Worm (Caenorhabditis elegans) whole organism, L2 larva: ENCODE measurements around the gene Y4C6B.7.
"Not testable (repeated sequence)": the region's sequence is repeated elsewhere in the genome, so short reads cannot be mapped to it uniquely, and the experiment has no call there.

ENCODE experiments used
- C34F6.9 ChIP-seq: fragments of 150-350 bp; optimal IDR thresholded peaks from 2 replicates; lab custom pipeline; 2014; ENCODE audit warnings: missing biosample characterization, missing genetic modification characterization
- F13H6.1 ChIP-seq: sonication (generic microtip); optimal IDR thresholded peaks from 2 replicates; lab custom pipeline; 2016; ENCODE audit warnings: missing genetic modification characterization, missing compliant biosample characterization
- R02D3.7 ChIP-seq: fragments of 150-350 bp; optimal IDR thresholded peaks from 2 replicates; lab custom pipeline; 2014; ENCODE audit warnings: missing biosample characterization, missing genetic modification characterization
- Y55F3AM.14 ChIP-seq: fragments of 200-800 bp; sonication (Bioruptor generic); optimal IDR thresholded peaks from 2 replicates; lab custom pipeline; 2018; ENCODE audit warnings: mild to moderate bottlenecking, missing genetic modification characterization, missing compliant biosample characterization
- ZK546.5 ChIP-seq: sonication (generic microtip); optimal IDR thresholded peaks from 2 replicates; lab custom pipeline; 2017; ENCODE audit warnings: missing biosample characterization, missing genetic modification characterization
- ama-1 ChIP-seq: fragments of 150-350 bp; optimal IDR thresholded peaks from 2 replicates; lab custom pipeline; 2018; ENCODE audit warnings: inconsistent platforms
- blmp-1 ChIP-seq: sonication (generic microtip); optimal IDR thresholded peaks from 2 replicates; lab custom pipeline; 2017; ENCODE audit warnings: missing genetic modification characterization, mild to moderate bottlenecking, missing compliant biosample characterization, antibody characterized with exemption, moderate library complexity; ENCODE audit not compliant: insufficient read depth
- ceh-82 ChIP-seq: fragments of 150-350 bp; optimal IDR thresholded peaks from 2 replicates; lab custom pipeline; 2014; ENCODE audit warnings: missing biosample characterization, missing genetic modification characterization
- dmd-4 ChIP-seq: sonication (generic microtip); optimal IDR thresholded peaks from 2 replicates; lab custom pipeline; 2017; ENCODE audit warnings: missing biosample characterization, missing genetic modification characterization
- egl-27 ChIP-seq: sonication (generic microtip); optimal IDR thresholded peaks from 3 replicates; lab custom pipeline; 2017; ENCODE audit warnings: missing biosample characterization, missing genetic modification reagents, missing genetic modification characterization
- elt-1 ChIP-seq: fragments of 150-350 bp; optimal IDR thresholded peaks from 2 replicates; lab custom pipeline; 2014; ENCODE audit warnings: missing biosample characterization, missing genetic modification characterization
- elt-3 ChIP-seq: sonication (generic microtip); optimal IDR thresholded peaks from 2 replicates; lab custom pipeline; 2017; ENCODE audit warnings: missing biosample characterization, missing genetic modification characterization
- fos-1 ChIP-seq: fragments of 150-350 bp; optimal IDR thresholded peaks from 2 replicates; lab custom pipeline; 2014; ENCODE audit warnings: missing biosample characterization, missing genetic modification characterization
- lin-11 ChIP-seq: fragments of 150-350 bp; sonication (generic microtip); optimal IDR thresholded peaks from 2 replicates; lab custom pipeline; 2014; ENCODE audit warnings: missing biosample characterization, missing genetic modification characterization, inconsistent platforms, mixed read lengths
- lin-39 ChIP-seq: fragments of 150-350 bp; optimal IDR thresholded peaks from 2 replicates; lab custom pipeline; 2014; ENCODE audit warnings: missing biosample characterization, missing genetic modification reagents, missing genetic modification characterization
- lsy-2 ChIP-seq, 2 experiments: fragments of 150-350 bp in 1 of 2; sonication (generic microtip) in 1 of 2; optimal IDR thresholded peaks; 2 replicates each; lab custom pipeline; 2014 to 2017; ENCODE audit warnings: missing biosample characterization in 2 of 2, missing genetic modification characterization in 2 of 2
- mab-5 ChIP-seq: fragments of 150-350 bp; optimal IDR thresholded peaks from 2 replicates; lab custom pipeline; 2014; ENCODE audit warnings: missing biosample characterization, missing genetic modification characterization
- mdl-1 ChIP-seq, 2 experiments: fragments of 150-350 bp in 1 of 2; sonication (generic microtip) in 1 of 2; optimal IDR thresholded peaks; 2 replicates each; lab custom pipeline; 2017; ENCODE audit warnings: missing biosample characterization in 2 of 2, missing genetic modification characterization in 2 of 2
- nhr-11 ChIP-seq: fragments of 150-350 bp; optimal IDR thresholded peaks from 2 replicates; lab custom pipeline; 2014; ENCODE audit warnings: missing biosample characterization, missing genetic modification characterization
- nhr-12 ChIP-seq: fragments of 150-350 bp; optimal IDR thresholded peaks from 2 replicates; lab custom pipeline; 2014; ENCODE audit warnings: missing biosample characterization, missing genetic modification characterization
- nhr-129 ChIP-seq: fragments of 150-350 bp; optimal IDR thresholded peaks from 2 replicates; lab custom pipeline; 2014; ENCODE audit warnings: missing biosample characterization, missing genetic modification characterization
- nhr-21 ChIP-seq: fragments of 150-350 bp; optimal IDR thresholded peaks from 2 replicates; lab custom pipeline; 2014; ENCODE audit warnings: missing biosample characterization, missing genetic modification characterization
- nhr-237 ChIP-seq: fragments of 150-350 bp; optimal IDR thresholded peaks from 2 replicates; lab custom pipeline; 2014; ENCODE audit warnings: missing biosample characterization, missing genetic modification characterization
- nhr-6 ChIP-seq: fragments of 150-350 bp; optimal IDR thresholded peaks from 2 replicates; lab custom pipeline; 2014; ENCODE audit warnings: missing biosample characterization, missing genetic modification characterization
- nhr-77 ChIP-seq: fragments of 150-350 bp; optimal IDR thresholded peaks from 2 replicates; lab custom pipeline; 2014; ENCODE audit warnings: missing biosample characterization, missing genetic modification characterization
- peb-1 ChIP-seq: fragments of 150-350 bp; optimal IDR thresholded peaks from 2 replicates; lab custom pipeline; 2014; ENCODE audit warnings: missing biosample characterization, missing genetic modification characterization
- sma-3 ChIP-seq: sonication (generic microtip); optimal IDR thresholded peaks from 2 replicates; lab custom pipeline; 2016; ENCODE audit warnings: missing genetic modification reagents, missing genetic modification characterization, missing compliant biosample characterization
- sma-9 ChIP-seq, 2 experiments: fragments of 150-350 bp in 1 of 2; sonication (generic microtip) in 1 of 2; optimal IDR thresholded peaks; 2 replicates each; lab custom pipeline; 2014 to 2016; ENCODE audit warnings: missing genetic modification characterization in 2 of 2, mild to moderate bottlenecking in 1 of 2, missing biosample characterization in 1 of 2, missing compliant biosample characterization in 1 of 2, missing genetic modification reagents in 1 of 2, moderate library complexity in 1 of 2
- snpc-4 ChIP-seq: fragments of 150-350 bp; optimal IDR thresholded peaks from 2 replicates; lab custom pipeline; 2014; ENCODE audit warnings: missing biosample characterization, missing genetic modification characterization
- unc-55 ChIP-seq: fragments of 150-350 bp; sonication (generic microtip); optimal IDR thresholded peaks from 3 replicates; lab custom pipeline; 2014; ENCODE audit warnings: missing biosample characterization, missing genetic modification reagents, missing genetic modification characterization
- zag-1 ChIP-seq: fragments of 150-350 bp; optimal IDR thresholded peaks from 2 replicates; lab custom pipeline; 2014; ENCODE audit warnings: missing biosample characterization, missing genetic modification characterization
- ztf-11 ChIP-seq: sonication (generic microtip); optimal IDR thresholded peaks from 2 replicates; lab custom pipeline; 2017; ENCODE audit warnings: missing biosample characterization, missing genetic modification characterization
- ztf-4 ChIP-seq: fragments of 150-350 bp; optimal IDR thresholded peaks from 2 replicates; lab custom pipeline; 2014; ENCODE audit warnings: missing biosample characterization, missing genetic modification characterization

Gene Y4C6B.7

DNA sequence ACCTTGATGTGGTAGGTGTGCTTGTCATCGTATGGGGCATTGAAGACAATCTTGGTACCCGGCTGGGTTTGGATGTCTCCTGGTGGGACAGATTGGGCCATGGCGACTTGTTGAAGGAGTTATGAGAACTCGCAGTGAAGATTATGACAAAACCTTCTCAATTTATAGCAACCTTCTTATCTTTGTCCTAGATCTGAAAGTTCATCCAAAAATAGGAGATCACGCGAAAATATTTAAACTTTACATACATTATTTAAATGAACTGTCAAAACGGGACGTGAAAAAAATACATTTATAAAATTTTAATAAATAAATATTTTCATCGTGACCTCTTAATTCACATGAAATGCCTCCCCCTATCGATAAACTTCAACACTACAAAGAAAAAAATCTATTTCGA lies 40.3 kb downstream of the Y4C6B.7 start, which contains the start of the genes msp-59 and ZK354.2:
Gene msp-59, minus strand, starts transcription at position 101 of the 400 bp plus-strand sequence.
Gene ZK354.2, plus strand, starts transcription at position 395 of the 400 bp plus-strand sequence.
- TF ChIP-seq nhr-11; sma-9 (GFP tag; optimal IDR thresholded peaks at IDR 0.05; lab: Kevin White, UChicago); sma-9 (tag; optimal IDR thresholded peaks at IDR 0.05; lab: Kevin White, UChicago); elt-1 (tag; lab: Kevin White, UChicago): not testable (repeated sequence)
- TF ChIP-seq, all 48 proteins: peak for 0; not testable (repeated sequence) for 48

DNA sequence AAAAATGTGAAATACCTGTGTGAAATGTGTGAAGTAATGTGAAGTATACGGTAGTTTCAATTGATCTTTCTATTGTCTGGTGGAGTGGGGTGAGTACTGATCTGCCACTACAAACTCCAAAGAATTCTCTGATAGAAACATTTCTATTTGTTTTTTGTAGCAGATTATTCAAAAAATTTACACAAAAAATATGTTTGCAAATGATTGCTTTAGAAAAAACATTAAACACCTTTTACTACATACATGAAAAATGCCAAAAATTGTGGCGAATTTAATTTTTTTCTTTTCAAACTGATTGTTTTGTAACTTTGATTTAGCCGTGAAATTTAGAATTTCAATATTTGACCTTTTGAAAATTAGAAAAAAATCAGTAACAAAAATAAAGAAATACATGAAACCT lies 43.5 kb downstream of the Y4C6B.7 start, which contains the start of gene ZK354.3:
Gene ZK354.3, plus strand, starts transcription at position 301 of the 400 bp plus-strand sequence.
- TF ChIP-seq nhr-21 (no peak), peb-1 (tag; lab: Kevin White, UChicago) (no peak), sma-3 (no peak)
- TF ChIP-seq, all 48 proteins: peak for 0

DNA sequence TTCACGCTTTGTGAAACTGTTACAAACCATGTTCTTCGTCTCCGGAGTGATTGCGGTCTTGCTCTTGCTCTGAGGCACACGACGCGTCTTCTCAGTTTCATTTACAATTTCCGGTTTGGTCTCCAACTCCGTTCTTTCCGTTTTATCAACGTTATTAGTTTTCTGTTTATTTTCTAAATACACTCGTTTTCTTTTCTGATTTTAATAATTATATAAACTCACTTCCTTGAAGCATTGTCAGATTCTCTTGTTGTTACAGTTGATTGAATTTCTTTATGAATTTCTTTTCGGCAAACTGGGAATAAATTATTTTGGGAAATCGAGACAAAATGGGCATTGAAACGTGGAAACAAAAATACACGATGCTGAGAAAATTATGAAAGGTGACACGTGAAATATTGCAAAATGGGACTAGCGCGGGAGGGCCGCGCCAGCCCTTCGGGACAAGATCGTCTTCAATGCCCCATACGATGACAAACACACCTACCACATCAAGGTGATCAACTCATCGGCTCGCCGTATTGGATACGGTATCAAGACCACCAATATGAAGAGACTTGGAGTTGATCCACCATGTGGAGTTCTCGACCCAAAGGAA lies 45.1 kb downstream of the Y4C6B.7 start, which contains the start of the genes ZK354.9 and msp-58:
Gene ZK354.9, minus strand, starts transcription at position 101 of the 598 bp plus-strand sequence.
Gene msp-58, plus strand, starts transcription at position 548 of the 598 bp plus-strand sequence.
- not testable (repeated sequence) for TF ChIP-seq ztf-4 (tag; lab: Kevin White, UChicago); mab-5 (tag; lab: Kevin White, UChicago); nhr-237
- TF ChIP-seq, all 48 proteins: peak for 0; not testable (repeated sequence) for 48

DNA sequence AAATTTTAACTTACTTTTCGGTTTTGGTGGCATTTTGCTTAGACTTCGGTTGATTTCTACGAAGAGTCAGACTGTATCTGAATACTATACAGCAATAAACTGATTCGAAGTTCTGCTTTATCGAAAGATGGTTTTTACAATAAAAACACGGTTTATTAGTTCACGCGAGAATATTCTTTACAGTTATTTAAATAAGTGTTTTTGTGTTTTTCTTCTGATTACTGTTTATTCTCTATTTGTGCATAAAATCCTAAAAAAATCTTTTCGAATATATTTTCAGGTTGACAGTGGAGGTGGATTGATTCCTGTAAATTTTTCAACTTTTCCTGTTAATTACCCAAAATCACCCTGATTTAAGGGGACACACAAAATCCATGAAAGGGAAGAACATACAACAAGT lies 47.2 kb downstream of the Y4C6B.7 start, which contains the start of gene ZK354.8:
Gene ZK354.8, minus strand, starts transcription at position 101 of the 400 bp plus-strand sequence.
- TF ChIP-seq Y55F3AM.14 (no peak), dmd-4 (tag; lab: Kevin White, UChicago) (no peak), ama-1 (no peak), R02D3.7 (tag; lab: Kevin White, UChicago) (no peak), ceh-82 (tag; lab: Kevin White, UChicago) (no peak), ztf-4 (tag; lab: Kevin White, UChicago) (no peak), fos-1 (tag; lab: Kevin White, UChicago) (no peak), ZK546.5 (no peak), lin-11 (tag; lab: Kevin White, UChicago) (no peak), F13H6.1 (tag; lab: Kevin White, UChicago) (no peak), lsy-2 (tag; optimal IDR thresholded peaks at IDR 0.05; lab: Kevin White, UChicago) (no peak), nhr-6 (tag; lab: Kevin White, UChicago) (no peak), blmp-1 (tag; lab: Kevin White, UChicago) (no peak), mdl-1 (tag; optimal IDR thresholded peaks at IDR 0.05; lab: Kevin White, UChicago) (no peak)

DNA sequence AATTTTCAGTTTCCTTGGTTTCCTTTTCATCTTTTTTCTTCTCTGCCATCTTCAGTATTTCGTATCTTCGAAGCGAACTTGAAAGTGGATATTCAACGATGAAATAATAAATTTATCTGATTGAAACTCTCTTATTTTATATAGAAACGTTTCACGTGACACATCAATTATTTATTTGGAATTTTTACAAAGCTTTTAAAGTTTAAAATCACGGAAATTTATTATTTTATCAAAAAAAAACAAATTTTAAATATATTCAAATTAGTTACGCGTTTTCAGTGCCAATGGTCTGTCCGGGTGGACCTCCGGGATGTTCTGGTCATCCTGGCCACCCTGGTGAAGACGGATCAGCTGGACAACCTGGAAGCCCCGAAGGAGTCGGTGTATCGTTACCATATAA lies 50.2 kb downstream of the Y4C6B.7 start, which contains the start of gene ZK354.7:
Gene ZK354.7, minus strand, starts transcription at position 101 of the 400 bp plus-strand sequence.
- TF ChIP-seq nhr-11 (no peak), zag-1 (tag; lab: Kevin White, UChicago) (no peak), C34F6.9 (tag; lab: Kevin White, UChicago) (no peak), nhr-12 (no peak), snpc-4 (tag; lab: Kevin White, UChicago) (no peak), unc-55 (GFP tag; lab: Kevin White, UChicago) (no peak), lin-39 (tag; lab: Kevin White, UChicago) (no peak), peb-1 (tag; lab: Kevin White, UChicago) (no peak), egl-27 (tag; lab: Kevin White, UChicago) (no peak), elt-3 (tag; lab: Kevin White, UChicago) (no peak), nhr-77 (tag; lab: Kevin White, UChicago) (no peak), F13H6.1 (tag; lab: Kevin White, UChicago) (no peak), sma-3 (no peak), nhr-129 (tag; lab: Kevin White, UChicago) (no peak), ztf-11 (tag; lab: Kevin White, UChicago) (no peak)
- TF ChIP-seq, all 48 proteins: peak for 0
